Worm (Caenorhabditis elegans): ENCODE measurements around the gene sri-51.
"Not testable (repeated sequence)": the region's sequence is repeated elsewhere in the genome, so short reads cannot be mapped to it uniquely, and the experiment has no call there.

The sri-51 gene

ce11 chrII:3183300-3183840, 15.5 kb downstream of the sri-51 start, which contains the start of the genes Y27F2A.6 and Y27F2A.8:
TSS of gene Y27F2A.6 (minus strand) at chrII:3183400.
TSS of gene Y27F2A.8 (plus strand) at chrII:3183790.
- not testable (repeated sequence) for TF ChIP-seq tra-4 (tag; optimal IDR thresholded peaks at IDR 0.05); pes-1 (GFP tag; IDR thresholded peaks at IDR 0.05); tbx-11 (GFP tag; IDR thresholded peaks at IDR 0.05)

- not testable (repeated sequence) for TF ChIP-seq aly-1 (tag; optimal IDR thresholded peaks at IDR 0.05); flt-1 (GFP tag; IDR thresholded peaks at IDR 0.05); ceh-36 (tag; optimal IDR thresholded peaks at IDR 0.05)
Observed at ce11 chrII:3177663-3178062, 21.2 kb downstream of the sri-51 start, which contains the start of gene sri-40. TSS of gene sri-40 (plus strand) at chrII:3177963.

ce11 chrII:3172176-3172575, 26.7 kb downstream of the sri-51 start, which contains the start of gene Y27F2A.10:
TSS of gene Y27F2A.10 (minus strand) at chrII:3172276.
- TF ChIP-seq tra-4 (tag; optimal IDR thresholded peaks at IDR 0.05) (no peak), scrt-1 (GFP tag; IDR thresholded peaks at IDR 0.05) (no peak), sea-1 (GFP tag; conservative IDR thresholded peaks at IDR 0.05) (no peak), hmg-4 (GFP tag; optimal IDR thresholded peaks at IDR 0.05) (no peak), ama-1 (optimal IDR thresholded peaks at IDR 0.05) (no peak), F13C5.2 (tag; optimal IDR thresholded peaks at IDR 0.05) (no peak), hnd-1 (tag; optimal IDR thresholded peaks at IDR 0.05) (no peak), pes-1 (GFP tag; IDR thresholded peaks at IDR 0.05) (no peak)

- TF ChIP-seq tra-4 (tag; optimal IDR thresholded peaks at IDR 0.05) (no peak), hmg-4 (GFP tag; optimal IDR thresholded peaks at IDR 0.05) (no peak), ceh-36 (tag; optimal IDR thresholded peaks at IDR 0.05) (no peak), flt-1 (GFP tag; IDR thresholded peaks at IDR 0.05) (no peak), pes-1 (GFP tag; IDR thresholded peaks at IDR 0.05) (no peak), B0310.2 (tag; optimal IDR thresholded peaks at IDR 0.05) (no peak)
Observed at ce11 chrII:3170089-3170488, 28.8 kb downstream of the sri-51 start, which contains the start of gene fbxc-55. TSS of gene fbxc-55 (minus strand) at chrII:3170189.

- TF ChIP-seq hmbx-1 (tag; optimal IDR thresholded peaks at IDR 0.05) (no peak), tbx-37 (GFP tag; conservative IDR thresholded peaks at IDR 0.05) (no peak), tbx-11 (GFP tag; IDR thresholded peaks at IDR 0.05) (no peak), hmg-4 (GFP tag; optimal IDR thresholded peaks at IDR 0.05) (no peak), aly-1 (tag; optimal IDR thresholded peaks at IDR 0.05) (no peak), scrt-1 (GFP tag; IDR thresholded peaks at IDR 0.05) (no peak), hnd-1 (tag; optimal IDR thresholded peaks at IDR 0.05) (no peak), sea-1 (GFP tag; conservative IDR thresholded peaks at IDR 0.05) (no peak), B0310.2 (tag; optimal IDR thresholded peaks at IDR 0.05) (no peak), ceh-36 (tag; optimal IDR thresholded peaks at IDR 0.05) (no peak), ets-7 (tag; optimal IDR thresholded peaks at IDR 0.05) (no peak), flt-1 (GFP tag; IDR thresholded peaks at IDR 0.05) (no peak), ceh-13 (GFP tag; optimal IDR thresholded peaks at IDR 0.05) (no peak), pes-1 (GFP tag; IDR thresholded peaks at IDR 0.05) (no peak), tra-4 (tag; optimal IDR thresholded peaks at IDR 0.05) (no peak)
Observed at ce11 chrII:3158985-3159384, 39.9 kb downstream of the sri-51 start, which contains the start of gene sri-34. TSS of gene sri-34 (minus strand) at chrII:3159085.

- TF ChIP-seq scrt-1 (GFP tag; IDR thresholded peaks at IDR 0.05) (no peak), hmbx-1 (tag; optimal IDR thresholded peaks at IDR 0.05) (no peak), ama-1 (optimal IDR thresholded peaks at IDR 0.05) (no peak), tbx-11 (GFP tag; IDR thresholded peaks at IDR 0.05) (no peak), ceh-36 (tag; optimal IDR thresholded peaks at IDR 0.05) (no peak), pes-1 (GFP tag; IDR thresholded peaks at IDR 0.05) (no peak), hnd-1 (tag; optimal IDR thresholded peaks at IDR 0.05) (no peak), tra-4 (tag; optimal IDR thresholded peaks at IDR 0.05) (no peak), flt-1 (GFP tag; IDR thresholded peaks at IDR 0.05) (no peak), B0310.2 (tag; optimal IDR thresholded peaks at IDR 0.05) (no peak), ceh-13 (GFP tag; optimal IDR thresholded peaks at IDR 0.05) (no peak), tbx-37 (GFP tag; conservative IDR thresholded peaks at IDR 0.05) (no peak), hmg-4 (GFP tag; optimal IDR thresholded peaks at IDR 0.05) (no peak)
Observed at ce11 chrII:3156749-3157148, 42.1 kb downstream of the sri-51 start, which contains the start of gene sri-33. TSS of gene sri-33 (minus strand) at chrII:3156849.

ce11 chrII:3154383-3154782, 44.5 kb downstream of the sri-51 start, which contains the start of gene sri-32:
TSS of gene sri-32 (minus strand) at chrII:3154483.
- TF ChIP-seq F13C5.2 (tag; optimal IDR thresholded peaks at IDR 0.05) (no peak), ets-7 (tag; optimal IDR thresholded peaks at IDR 0.05) (no peak), tra-4 (tag; optimal IDR thresholded peaks at IDR 0.05) (no peak), pes-1 (GFP tag; IDR thresholded peaks at IDR 0.05) (no peak), ama-1 (optimal IDR thresholded peaks at IDR 0.05) (no peak), aly-1 (tag; optimal IDR thresholded peaks at IDR 0.05) (no peak), ceh-13 (GFP tag; optimal IDR thresholded peaks at IDR 0.05) (no peak), tbx-11 (GFP tag; IDR thresholded peaks at IDR 0.05) (no peak), hmg-4 (GFP tag; optimal IDR thresholded peaks at IDR 0.05) (no peak), flt-1 (GFP tag; IDR thresholded peaks at IDR 0.05) (no peak), tbx-37 (GFP tag; conservative IDR thresholded peaks at IDR 0.05) (no peak), sea-1 (GFP tag; conservative IDR thresholded peaks at IDR 0.05) (no peak)

ce11 chrII:3151615-3152014, 47.3 kb downstream of the sri-51 start, which contains the start of the genes T10D4.14 and T10D4.19:
TSS of gene T10D4.14 (minus strand) at chrII:3151715.
TSS of gene T10D4.19 (plus strand) at chrII:3151918.
- TF ChIP-seq ets-7 (tag; optimal IDR thresholded peaks at IDR 0.05) (no peak), B0310.2 (tag; optimal IDR thresholded peaks at IDR 0.05) (no peak), sea-1 (GFP tag; conservative IDR thresholded peaks at IDR 0.05) (no peak), tbx-37 (GFP tag; conservative IDR thresholded peaks at IDR 0.05) (no peak), ceh-13 (GFP tag; optimal IDR thresholded peaks at IDR 0.05) (no peak), ceh-36 (tag; optimal IDR thresholded peaks at IDR 0.05) (no peak), scrt-1 (GFP tag; IDR thresholded peaks at IDR 0.05) (no peak), tbx-11 (GFP tag; IDR thresholded peaks at IDR 0.05) (no peak), flt-1 (GFP tag; IDR thresholded peaks at IDR 0.05) (no peak), ama-1 (optimal IDR thresholded peaks at IDR 0.05) (no peak), aly-1 (tag; optimal IDR thresholded peaks at IDR 0.05) (no peak)
